Fruit fly (Drosophila melanogaster): ENCODE measurements around the gene Ir94b.
A peak's percentile ranks its signal among the peaks of the same experiment; 100 is the strongest.

Gene Ir94b

DNA sequence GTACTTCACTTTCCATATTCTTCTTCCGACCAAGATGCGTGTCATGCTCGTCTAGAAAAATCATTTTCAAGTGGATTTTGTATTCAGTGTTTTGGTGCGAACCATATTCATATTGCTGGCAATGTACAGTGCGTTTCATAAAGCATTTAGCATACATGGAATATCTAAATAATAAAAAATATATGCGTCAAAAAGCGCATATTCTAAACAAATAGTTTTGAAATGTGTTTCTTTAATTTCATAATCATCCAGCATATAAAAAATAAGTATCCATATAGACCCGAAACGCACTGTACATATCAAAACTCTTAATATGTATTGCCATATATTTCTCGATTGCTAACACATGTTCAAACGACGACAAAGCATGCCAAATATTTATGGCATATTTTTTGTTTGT, 4.2 kb upstream of the Ir94b start:
- TF ChIP-seq Stat92E (GFP tag; optimal IDR thresholded peaks at IDR 0.05) (no peak), CG12659 (GFP tag; optimal IDR thresholded peaks at IDR 0.05) (peak; percentile 51), az2 (GFP tag; optimal IDR thresholded peaks at IDR 0.05) (peak; percentile 27), Aef1 (GFP tag; IDR thresholded peaks at IDR 0.05) (peak; percentile 38; the same call in 1 of the 3 replicates), CG10543 (GFP tag; optimal IDR thresholded peaks at IDR 0.05) (peak; percentile 24), dpn (GFP tag; optimal IDR thresholded peaks at IDR 0.05) (peak; percentile 33 to 41), CG10366 (GFP tag; IDR thresholded peaks at IDR 0.05) (peak; percentile 61), Hr3 (GFP tag; optimal IDR thresholded peaks at IDR 0.05) (peak; percentile 19), ranshi (GFP tag; IDR thresholded peaks at IDR 0.05) (peak; percentile 61; the same call in 1 of the 2 replicates), br (optimal IDR thresholded peaks at IDR 0.05) (no peak), CG11093 (GFP tag; IDR thresholded peaks at IDR 0.05) (0 out of 3 replicates have a peak, but pooled peaks have one; percentile 30), NFAT (GFP tag; IDR thresholded peaks at IDR 0.05) (no peak; the same call in 1 of the 2 replicates), CG3838 (GFP tag; optimal IDR thresholded peaks at IDR 0.05) (no peak), CG4854 (GFP tag; optimal IDR thresholded peaks at IDR 0.05) (peak; percentile 15), CG11085 (GFP tag; IDR thresholded peaks at IDR 0.05) (peak; percentile 74), row (GFP tag; IDR thresholded peaks at IDR 0.05) (peak; percentile 76), org-1 (GFP tag; optimal IDR thresholded peaks at IDR 0.05) (peak; percentile 16), toy (GFP tag; IDR thresholded peaks at IDR 0.05) (peak; percentile 49), Xbp1 (GFP tag; optimal IDR thresholded peaks at IDR 0.05) (peak; percentile 37), CG8388 (GFP tag; optimal IDR thresholded peaks at IDR 0.05) (peak; percentile 47), chm (GFP tag; IDR thresholded peaks at IDR 0.05) (peak; percentile 81), Max (GFP tag; optimal IDR thresholded peaks at IDR 0.05) (no peak), trh (GFP tag; optimal IDR thresholded peaks at IDR 0.05) (peak; percentile 5), Six4 (GFP tag; optimal IDR thresholded peaks at IDR 0.05) (peak; percentile 26), CG14441 (GFP tag; IDR thresholded peaks at IDR 0.05) (peak; percentile 66), zf30C (GFP tag; optimal IDR thresholded peaks at IDR 0.05) (no peak), dmrt99B (tag; optimal IDR thresholded peaks at IDR 0.05) (peak; percentile 70), CG3281 (GFP tag; optimal IDR thresholded peaks at IDR 0.05) (peak; percentile 86), CG4707 (GFP tag; optimal IDR thresholded peaks at IDR 0.05) (no peak), Rfx (GFP tag; IDR thresholded peaks at IDR 0.05) (peak; percentile 90), CG4404 (GFP tag; IDR thresholded peaks at IDR 0.05) (peak; percentile 52), CG18599 (GFP tag; optimal IDR thresholded peaks at IDR 0.05) (peak; percentile 62), CG5245 (GFP tag; optimal IDR thresholded peaks at IDR 0.05) (peak; percentile 16), NfI (GFP tag; optimal IDR thresholded peaks at IDR 0.05) (peak; percentile 44), HLHmδ (GFP tag; optimal IDR thresholded peaks at IDR 0.05) (no peak), crc (GFP tag; optimal IDR thresholded peaks at IDR 0.05) (no peak), Dbx (GFP tag; IDR thresholded peaks at IDR 0.05) (peak; percentile 80; the same call in 2 of the 3 replicates), slbo (GFP tag; IDR thresholded peaks at IDR 0.05) (peak; percentile 84), Oli (tag; optimal IDR thresholded peaks at IDR 0.05) (peak; percentile 59), dysf (GFP tag; IDR thresholded peaks at IDR 0.05) (peak; percentile 78), Nf-YA (GFP tag; IDR thresholded peaks at IDR 0.05) (peak; percentile 26; the same call in 1 of the 2 replicates), Fer2 (tag; optimal IDR thresholded peaks at IDR 0.05) (peak; percentile 56), CG7271 (tag; optimal IDR thresholded peaks at IDR 0.05) (peak; percentile 10), gce (GFP tag; IDR thresholded peaks at IDR 0.05) (no peak), ftz-f1 (GFP tag; optimal IDR thresholded peaks at IDR 0.05) (no peak), CG15696 (tag; optimal IDR thresholded peaks at IDR 0.05) (peak; percentile 17), Awh (GFP tag; IDR thresholded peaks at IDR 0.05) (no peak), sqz (GFP tag; optimal IDR thresholded peaks at IDR 0.05) (peak; percentile 18), BtbVII (GFP tag; optimal IDR thresholded peaks at IDR 0.05) (peak; percentile 25), crp (GFP tag; optimal IDR thresholded peaks at IDR 0.05) (no peak), MESR4 (GFP tag; optimal IDR thresholded peaks at IDR 0.05) (no peak)

Measured in whole organism, embryonic.